Fruit fly (Drosophila melanogaster) whole organism, wandering third instar larva: ENCODE data around the gene CG1463.

Experiments used
- Abd-B ChIP-seq: fragments of >200 bp; optimal IDR thresholded peaks from 2 replicates; lab custom pipeline; 2017; ENCODE audit warnings: missing biosample characterization, missing genetic modification characterization
- CG32264 ChIP-seq: fragments of 200-800 bp; sonication (Bioruptor generic); optimal IDR thresholded peaks from 2 replicates; lab custom pipeline; 2016; ENCODE audit warnings: missing biosample characterization, missing genetic modification characterization
- CG9705 ChIP-seq: fragments of 200-800 bp; sonication (Bioruptor generic); optimal IDR thresholded peaks from 2 replicates; lab custom pipeline; 2018; ENCODE audit warnings: missing biosample characterization, mild to moderate bottlenecking, missing genetic modification characterization
- CrebA ChIP-seq: fragments of 200-800 bp; sonication (Bioruptor generic); optimal IDR thresholded peaks from 2 replicates; lab custom pipeline; 2016; ENCODE audit warnings: missing biosample characterization, mild to moderate bottlenecking, missing genetic modification characterization, borderline replicate concordance
- Dfd ChIP-seq: fragments of >200 bp; optimal IDR thresholded peaks from 2 replicates; lab custom pipeline; 2017; ENCODE audit warnings: missing biosample characterization, missing genetic modification characterization
- Dif ChIP-seq: fragments of 200-275, 200-300 bp; sonication (Bioruptor generic); optimal IDR thresholded peaks from 2 replicates; lab custom pipeline; 2018; ENCODE audit warnings: missing biosample characterization, missing genetic modification characterization; ENCODE audit not compliant: partially characterized antibody
- GATAd ChIP-seq: sonication (Bioruptor generic); optimal IDR thresholded peaks from 2 replicates; lab custom pipeline; 2016; ENCODE audit warnings: missing biosample characterization, missing genetic modification characterization
- HLH106 ChIP-seq: fragments of 200-800 bp; optimal IDR thresholded peaks from 3 replicates; lab custom pipeline; 2019; ENCODE audit warnings: missing biosample characterization, mild to moderate bottlenecking, missing genetic modification characterization, moderate library complexity
- Hnf4 ChIP-seq: fragments of 200-800 bp; sonication (Bioruptor generic); optimal IDR thresholded peaks from 2 replicates; lab custom pipeline; 2016; ENCODE audit warnings: missing biosample characterization, mild to moderate bottlenecking, missing genetic modification characterization
- Hr78 ChIP-seq: fragments of >200 bp; optimal IDR thresholded peaks from 2 replicates; lab custom pipeline; 2017; ENCODE audit warnings: missing biosample characterization, missing genetic modification characterization
- Hr83 ChIP-seq: fragments of 200-300 bp; sonication (Bioruptor generic); optimal IDR thresholded peaks from 2 replicates; lab custom pipeline; 2016; ENCODE audit warnings: missing biosample characterization, mild to moderate bottlenecking, missing genetic modification characterization, moderate library complexity; ENCODE audit not compliant: poor library complexity, severe bottlenecking
- Jra ChIP-seq: sonication (Bioruptor generic); optimal IDR thresholded peaks from 2 replicates; lab custom pipeline; 2016; ENCODE audit warnings: missing biosample characterization, missing genetic modification characterization
- Mio ChIP-seq: sonication (Bioruptor generic); optimal IDR thresholded peaks from 2 replicates; lab custom pipeline; 2016; ENCODE audit warnings: missing biosample characterization, missing genetic modification characterization
- Myc ChIP-seq: fragments of >200 bp; optimal IDR thresholded peaks from 2 replicates; lab custom pipeline; 2017
- N ChIP-seq: fragments of >200 bp; optimal IDR thresholded peaks from 2 replicates; lab custom pipeline; 2018; ENCODE audit warnings: missing biosample characterization, missing external identifiers, missing genetic modification characterization
- OdsH ChIP-seq: fragments of 200-800 bp; sonication (Bioruptor generic); optimal IDR thresholded peaks from 2 replicates; lab custom pipeline; 2016; ENCODE audit warnings: missing biosample characterization, mild to moderate bottlenecking, missing genetic modification characterization
- Rel ChIP-seq, 2 experiments: fragments of 200-800 bp; sonication (Bioruptor generic) in 1 of 2; optimal IDR thresholded peaks; 2 replicates in 1 of 2; 3 replicates in 1 of 2; lab custom pipeline; 2016 to 2019; ENCODE audit warnings: mild to moderate bottlenecking in 2 of 2, missing biosample characterization in 2 of 2, missing genetic modification characterization in 2 of 2, moderate library complexity in 1 of 2
- Sp1 ChIP-seq: fragments of 200-800 bp; sonication (Bioruptor generic); optimal IDR thresholded peaks from 3 replicates; lab custom pipeline; 2019; ENCODE audit warnings: missing biosample characterization, mild to moderate bottlenecking, missing genetic modification characterization, moderate library complexity
- Vsx2 ChIP-seq: fragments of 200-300, 225-300 bp; sonication (Bioruptor generic); optimal IDR thresholded peaks from 2 replicates; lab custom pipeline; 2018; ENCODE audit warnings: missing biosample characterization, missing genetic modification characterization; ENCODE audit not compliant: partially characterized antibody
- br ChIP-seq: fragments of 200-800 bp; sonication (Bioruptor generic); optimal IDR thresholded peaks from 2 replicates; lab custom pipeline; 2016; ENCODE audit warnings: missing biosample characterization, missing genetic modification characterization
- brk ChIP-seq: fragments of 200-800 bp; sonication (Bioruptor generic); optimal IDR thresholded peaks from 2 replicates; lab custom pipeline; 2016; ENCODE audit warnings: missing biosample characterization, mild to moderate bottlenecking, missing genetic modification characterization
- dl ChIP-seq, 2 experiments: fragments of 175-275, 200-275 bp in 1 of 2; fragments of 200-275 bp in 1 of 2; sonication (Bioruptor generic); optimal IDR thresholded peaks; lab custom pipeline; 2018; ENCODE audit warnings: mild to moderate bottlenecking in 2 of 2, missing biosample characterization in 2 of 2, missing genetic modification characterization in 2 of 2, moderate library complexity in 2 of 2; ENCODE audit not compliant: partially characterized antibody in 2 of 2, insufficient read depth in 1 of 2
- dmrt93B ChIP-seq: fragments of 200-800 bp; sonication (Bioruptor generic); optimal IDR thresholded peaks from 2 replicates; lab custom pipeline; 2018; ENCODE audit warnings: missing biosample characterization, mild to moderate bottlenecking, missing genetic modification characterization
- ey ChIP-seq: fragments of 200-800 bp; sonication (Bioruptor generic); optimal IDR thresholded peaks from 2 replicates; lab custom pipeline; 2016; ENCODE audit warnings: missing biosample characterization, missing genetic modification characterization
- foxo ChIP-seq, 2 experiments: fragments of 200-800 bp; sonication (Bioruptor generic); optimal IDR thresholded peaks; 2 replicates in 1 of 2; 3 replicates in 1 of 2; lab custom pipeline; 2016 to 2017; ENCODE audit warnings: missing biosample characterization in 2 of 2, missing genetic modification characterization in 2 of 2
- fru ChIP-seq: fragments of 200-800 bp; sonication (Bioruptor generic); optimal IDR thresholded peaks from 3 replicates; lab custom pipeline; 2016; ENCODE audit warnings: missing biosample characterization, mild to moderate bottlenecking, missing genetic modification characterization
- h ChIP-seq: fragments of 200-800 bp; sonication (Bioruptor generic); optimal IDR thresholded peaks from 3 replicates; lab custom pipeline; 2016; ENCODE audit warnings: missing biosample characterization, mild to moderate bottlenecking, missing genetic modification characterization
- jim ChIP-seq: fragments of 175-275, 200-325 bp; sonication (Bioruptor generic); optimal IDR thresholded peaks from 2 replicates; lab custom pipeline; 2016; ENCODE audit warnings: missing biosample characterization, mild to moderate bottlenecking, missing genetic modification characterization
- lola ChIP-seq: fragments of >200 bp; optimal IDR thresholded peaks from 2 replicates; lab custom pipeline; 2017; ENCODE audit warnings: missing biosample characterization, missing genetic modification characterization
- pan ChIP-seq: fragments of >200 bp; optimal IDR thresholded peaks from 2 replicates; lab custom pipeline; 2017
- rgr ChIP-seq: fragments of 200-800 bp; sonication (Bioruptor generic); optimal IDR thresholded peaks from 3 replicates; lab custom pipeline; 2016; ENCODE audit warnings: missing biosample characterization, mild to moderate bottlenecking, missing genetic modification characterization
- sage ChIP-seq: fragments of 200-800 bp; sonication (Bioruptor generic); optimal IDR thresholded peaks from 2 replicates; lab custom pipeline; 2016; ENCODE audit warnings: missing biosample characterization, mild to moderate bottlenecking, missing genetic modification characterization
- sv ChIP-seq: fragments of 200-800 bp; sonication (Bioruptor generic); optimal IDR thresholded peaks from 3 replicates; lab custom pipeline; 2016; ENCODE audit warnings: missing biosample characterization, missing genetic modification characterization
- tai ChIP-seq: sonication (Bioruptor generic); optimal IDR thresholded peaks from 2 replicates; lab custom pipeline; 2016; ENCODE audit warnings: missing biosample characterization, missing genetic modification characterization
- usp ChIP-seq: fragments of >200 bp; optimal IDR thresholded peaks from 2 replicates; lab custom pipeline; 2017; ENCODE audit warnings: missing biosample characterization, missing genetic modification characterization
- woc ChIP-seq: sonication (Bioruptor generic); optimal IDR thresholded peaks from 2 replicates; lab custom pipeline; 2016; ENCODE audit warnings: missing biosample characterization, mild to moderate bottlenecking, missing genetic modification characterization

Gene CG1463

DNA sequence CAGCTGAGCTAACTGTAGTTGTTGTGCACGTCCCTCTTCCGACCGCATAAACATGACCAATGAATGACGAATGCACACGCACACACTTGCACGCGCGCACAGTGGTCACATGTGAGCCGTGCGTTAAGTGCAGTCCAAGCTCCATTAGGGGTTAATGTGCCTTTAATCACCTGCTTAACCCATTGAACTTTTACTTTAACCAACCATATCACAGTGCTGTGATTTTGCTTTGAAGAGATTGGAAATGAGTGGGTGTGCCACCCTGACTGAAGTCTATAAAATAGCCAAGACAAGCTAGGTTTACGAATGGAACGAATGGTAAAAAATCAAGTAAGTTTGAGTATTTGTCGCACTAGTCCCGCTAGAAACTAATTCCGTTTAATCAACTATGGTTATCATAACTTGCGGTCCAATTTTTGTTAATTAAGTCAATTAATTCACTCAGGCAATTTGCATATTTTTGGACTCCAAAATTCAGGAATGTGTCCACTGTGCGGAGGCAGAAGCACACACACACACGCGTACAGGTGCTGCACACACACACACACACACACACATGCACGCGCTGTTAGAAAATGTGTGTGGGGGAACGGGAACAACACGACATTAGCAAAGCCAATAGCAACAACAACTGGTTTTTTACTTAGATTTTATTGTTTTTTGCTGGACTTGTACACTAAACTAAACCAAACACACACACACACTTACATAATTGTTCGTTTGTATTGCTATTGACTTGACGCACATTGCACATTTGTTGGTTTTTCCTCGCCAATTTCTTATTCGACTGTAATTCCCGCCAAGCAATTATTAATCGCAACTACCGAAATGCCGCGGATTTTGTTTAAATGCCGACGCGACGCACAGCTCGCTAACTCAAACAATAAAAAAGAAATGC is 20.0 kb downstream of the CG1463 start (continued):
- no peak for TF ChIP-seq brk (GFP tag; lab: Kevin White, UChicago)
- no peak for TF ChIP-seq CrebA (GFP tag; lab: Kevin White, UChicago)
- no peak for TF ChIP-seq Hr83 (GFP tag; lab: Kevin White, UChicago)
- TF ChIP-seq pan: no peak
- peak; percentile 47 for TF ChIP-seq rgr (GFP tag; lab: Kevin White, UChicago)
- TF ChIP-seq Myc (lab: Kevin White, UChicago): no peak
- TF ChIP-seq sv (GFP tag; lab: Kevin White, UChicago): no peak
- TF ChIP-seq GATAd (GFP tag; lab: Kevin White, UChicago): no peak
- no peak for TF ChIP-seq tai (GFP tag; lab: Kevin White, UChicago)
- no peak for TF ChIP-seq dl (GFP tag; optimal IDR thresholded peaks at IDR 0.05; lab: Kevin White, UChicago; ENCODE audit: insufficient read depth in 1 of 2, partially characterized antibody in 2 of 2)
- TF ChIP-seq h (GFP tag; lab: Kevin White, UChicago): peak; percentile 68
- TF ChIP-seq Rel (GFP tag; optimal IDR thresholded peaks at IDR 0.05; lab: Kevin White, UChicago): no peak
- no peak for TF ChIP-seq Rel (tag; optimal IDR thresholded peaks at IDR 0.05; lab: Kevin White, UChicago)
- peak; percentile 62 for TF ChIP-seq Jra
- peak; percentile 76 for TF ChIP-seq br (GFP tag; lab: Kevin White, UChicago)

DNA sequence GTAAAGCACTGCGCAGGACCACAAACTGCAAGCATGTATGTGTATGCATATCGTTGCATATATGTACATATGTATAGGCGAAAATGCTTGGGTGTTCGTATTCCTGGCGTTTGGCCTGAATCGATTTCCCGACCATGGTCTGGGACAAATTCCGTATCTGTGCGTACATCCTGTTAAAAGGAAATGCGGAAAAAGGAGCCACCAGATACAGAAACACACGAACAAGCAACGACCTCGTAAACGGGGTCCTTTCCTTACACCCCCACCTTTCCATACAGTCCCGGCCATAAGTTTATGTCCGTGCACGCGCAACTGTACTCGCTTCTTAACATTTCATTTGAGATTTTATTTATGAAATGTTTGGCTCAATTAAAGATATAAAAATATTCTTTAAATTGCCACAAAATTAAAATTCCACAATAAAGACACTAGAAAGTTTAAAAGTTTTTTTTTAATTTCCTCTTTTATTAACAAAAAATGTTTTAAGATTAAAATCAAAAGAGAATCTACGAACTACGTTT is 27.5 kb downstream of the CG1463 start:
- TF ChIP-seq Hnf4 (no peak), dmrt93B (GFP tag; lab: Kevin White, UChicago) (no peak), sage (GFP tag; lab: Kevin White, UChicago) (no peak), Dfd (GFP tag; lab: Kevin White, UChicago) (no peak), Hr78 (no peak), br (GFP tag; lab: Kevin White, UChicago) (no peak), OdsH (no peak), CG32264 (GFP tag; lab: Kevin White, UChicago) (no peak), jim (GFP tag; lab: Kevin White, UChicago) (no peak), fru (no peak), Jra (no peak), Dif (GFP tag; lab: Kevin White, UChicago) (no peak), HLH106 (tag; lab: Kevin White, UChicago) (no peak), Hr83 (GFP tag; lab: Kevin White, UChicago) (no peak), usp (GFP tag; lab: Kevin White, UChicago) (no peak), pan (no peak), Sp1 (GFP tag; lab: Kevin White, UChicago) (no peak), foxo (GFP tag; optimal IDR thresholded peaks at IDR 0.05; lab: Kevin White, UChicago) (no peak)

DNA sequence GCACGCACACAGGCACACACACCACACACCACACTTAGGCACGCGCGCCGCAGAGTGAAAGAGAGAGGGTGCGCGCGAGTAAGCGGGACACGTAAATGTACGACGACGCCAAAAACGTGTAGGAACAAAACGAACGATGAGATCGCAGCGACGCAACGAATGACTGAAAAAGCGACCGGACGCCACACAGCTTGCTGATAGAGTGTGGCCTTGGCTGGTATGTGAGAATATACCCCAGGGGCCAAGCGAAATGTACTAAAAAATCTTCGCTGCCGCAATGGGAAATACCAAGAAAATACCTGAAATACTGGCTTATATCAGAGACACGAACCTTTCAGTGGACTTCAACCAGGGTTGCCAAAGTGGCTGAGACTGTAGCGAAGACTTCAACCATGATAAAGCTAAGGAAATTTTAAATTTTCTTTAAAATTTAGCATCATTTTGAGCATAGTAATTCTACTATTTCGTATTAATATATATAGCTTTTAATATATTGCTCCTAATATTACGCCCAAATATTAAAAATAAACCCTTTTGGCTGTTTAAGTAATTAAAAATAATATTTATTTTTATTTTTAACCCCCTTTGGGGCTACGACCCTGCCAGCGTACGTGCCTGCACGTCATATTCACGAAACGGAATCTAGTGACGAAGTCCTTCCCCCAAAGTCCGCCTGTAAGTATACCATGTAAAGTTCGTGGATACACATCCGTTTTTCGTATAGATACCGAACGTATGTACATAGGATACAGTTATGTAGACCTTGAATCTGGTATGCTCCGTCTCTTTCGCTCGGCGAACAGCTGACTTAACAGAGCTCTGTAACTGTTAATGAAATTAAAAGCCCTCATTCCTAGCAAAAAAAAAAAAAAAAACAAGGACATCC is 28.2 kb downstream of the CG1463 start, which contains the start of gene Pits:
Gene Pits (minus strand): TSS at position 210 of the 886 bp plus-strand sequence.
- TF ChIP-seq Rel (GFP tag; optimal IDR thresholded peaks at IDR 0.05; lab: Kevin White, UChicago): no peak
- peak; percentile 65 for TF ChIP-seq Rel (tag; optimal IDR thresholded peaks at IDR 0.05; lab: Kevin White, UChicago)
- TF ChIP-seq Vsx2 (GFP tag; lab: Kevin White, UChicago): no peak
- no peak for TF ChIP-seq Mio (GFP tag; lab: Kevin White, UChicago)
- peak; percentile 1 for TF ChIP-seq dmrt93B (GFP tag; lab: Kevin White, UChicago)
- TF ChIP-seq HLH106 (tag; lab: Kevin White, UChicago): peak; percentile 54
- no peak for TF ChIP-seq sv (GFP tag; lab: Kevin White, UChicago)
- TF ChIP-seq Hr83 (GFP tag; lab: Kevin White, UChicago): peak; percentile 81
- peak; percentile 36 for TF ChIP-seq brk (GFP tag; lab: Kevin White, UChicago)
- no peak for TF ChIP-seq pan
- no peak for TF ChIP-seq N (GFP tag; lab: Kevin White, UChicago)
- TF ChIP-seq jim (GFP tag; lab: Kevin White, UChicago): peak; percentile 63
- TF ChIP-seq Abd-B (GFP tag; lab: Kevin White, UChicago): no peak
- no peak for TF ChIP-seq tai (GFP tag; lab: Kevin White, UChicago)
- TF ChIP-seq GATAd (GFP tag; lab: Kevin White, UChicago): no peak
- TF ChIP-seq usp (GFP tag; lab: Kevin White, UChicago): no peak
- TF ChIP-seq lola (GFP tag; lab: Kevin White, UChicago): no peak
- TF ChIP-seq ey (GFP tag; lab: Kevin White, UChicago): no peak
- TF ChIP-seq foxo (GFP tag; optimal IDR thresholded peaks at IDR 0.05; lab: Kevin White, UChicago): peak in 1 of 2 experiments; percentile 41
- peak; percentile 44 for TF ChIP-seq Hnf4
- TF ChIP-seq sage (GFP tag; lab: Kevin White, UChicago): peak; percentile 26
- TF ChIP-seq Hr78: no peak
- TF ChIP-seq Myc (lab: Kevin White, UChicago): peak; percentile 31
- TF ChIP-seq fru: peak; percentile 26
- TF ChIP-seq rgr (GFP tag; lab: Kevin White, UChicago): peak; percentile 49
- TF ChIP-seq woc (GFP tag; lab: Kevin White, UChicago): peak; percentile 14
- no peak for TF ChIP-seq Dfd (GFP tag; lab: Kevin White, UChicago)
- peak; percentile 54 for TF ChIP-seq Sp1 (GFP tag; lab: Kevin White, UChicago)
- no peak for TF ChIP-seq CG9705 (GFP tag; lab: Kevin White, UChicago)
- TF ChIP-seq br (GFP tag; lab: Kevin White, UChicago): peak; percentile 24
- TF ChIP-seq OdsH: peak; percentile 21
- TF ChIP-seq h (GFP tag; lab: Kevin White, UChicago): peak; percentile 95
- TF ChIP-seq CG32264 (GFP tag; lab: Kevin White, UChicago): no peak
- no peak for TF ChIP-seq CrebA (GFP tag; lab: Kevin White, UChicago)
